Worm (Caenorhabditis elegans) whole organism, L4/young adult: ENCODE measurements around the gene K02E7.12.

Experiments used
- W03F9.2 ChIP-seq: fragments of 150-350 bp; optimal IDR thresholded peaks from 2 replicates; lab custom pipeline; 2014; ENCODE audit warnings: missing biosample characterization, missing genetic modification characterization
- dao-5 ChIP-seq: sonication (generic microtip); optimal IDR thresholded peaks from 2 replicates; lab custom pipeline; 2016; ENCODE audit warnings: missing genotype, missing genetic modification characterization, moderate library complexity, missing compliant biosample characterization
- him-1 ChIP-seq: sonication (generic microtip); optimal IDR thresholded peaks from 2 replicates; lab custom pipeline; 2016; ENCODE audit warnings: missing genotype, missing genetic modification reagents, missing genetic modification characterization, missing compliant biosample characterization

ce11 chrII:1110901-1111300 lies 39.9 kb downstream of the K02E7.12 start, which contains the start of gene lips-11:
- TF ChIP-seq him-1 (tag; lab: Kevin White, UChicago) = no peak
- TF ChIP-seq dao-5 (tag; lab: Kevin White, UChicago) = no peak
- TF ChIP-seq W03F9.2 (tag; lab: Kevin White, UChicago) = no peak
